Worm (Caenorhabditis elegans) whole organism, early embryonic: Measurements from ENCODE around the gene str-64.

Experiments
- B0310.2 ChIP-seq: sonication (generic microtip); optimal IDR thresholded peaks from 2 replicates; lab custom pipeline; 2016; ENCODE audit warnings: mild to moderate bottlenecking, missing genetic modification characterization, missing compliant biosample characterization
- ceh-13 ChIP-seq: fragments of 200-800 bp; sonication (Bioruptor generic); optimal IDR thresholded peaks from 2 replicates; lab custom pipeline; 2018; ENCODE audit warnings: mild to moderate bottlenecking, missing genetic modification characterization, missing compliant biosample characterization
- tbx-11 ChIP-seq: fragments of 200-800 bp; sonication (Bioruptor generic); IDR thresholded peaks from 2 replicates; pipeline ENCODE4 v1.3.6; 2022; ENCODE audit warnings: missing genetic modification characterization, missing compliant biosample characterization
- tbx-37 ChIP-seq: fragments of 200-800 bp; sonication (Bioruptor generic); conservative IDR thresholded peaks from 2 replicates; pipeline ENCODE4 v1.3.6; 2022; ENCODE audit warnings: missing genetic modification reagents, missing genetic modification characterization, missing compliant biosample characterization

DNA sequence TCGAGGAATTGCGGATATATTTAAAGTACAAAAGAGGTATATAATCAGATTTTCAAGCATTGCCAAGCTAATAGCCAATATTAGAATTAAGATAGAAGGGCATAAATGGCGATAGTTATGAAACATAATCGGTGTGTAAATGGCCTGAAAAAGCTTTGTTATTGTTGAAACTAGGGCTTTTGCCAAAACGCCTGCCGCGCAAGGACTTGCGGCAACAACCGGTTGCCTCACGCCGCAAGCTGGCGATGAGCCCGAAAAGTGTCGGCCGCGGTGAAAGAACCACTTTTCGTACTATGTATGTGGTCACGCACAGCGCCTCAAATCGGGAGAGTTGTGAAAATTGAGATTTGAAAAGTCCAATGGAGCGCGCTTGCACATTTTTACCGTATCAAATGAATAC lies 16.4 kb downstream of the str-64 start:
- TF ChIP-seq B0310.2 (tag; lab: Kevin White, UChicago) (no peak), ceh-13 (GFP tag; lab: Kevin White, UChicago) (no peak), tbx-11 (GFP tag; lab: Robert Waterston, UW) (no peak), tbx-37 (GFP tag; lab: Robert Waterston, UW) (no peak)
